Worm (Caenorhabditis elegans) whole organism, L4/young adult: ENCODE measurements around the gene mrps-9.

Experiments used
- W03F9.2 ChIP-seq: fragments of 150-350 bp; optimal IDR thresholded peaks from 2 replicates; lab custom pipeline; 2014; ENCODE audit warnings: missing biosample characterization, missing genetic modification characterization
- dao-5 ChIP-seq: sonication (generic microtip); optimal IDR thresholded peaks from 2 replicates; lab custom pipeline; 2016; ENCODE audit warnings: missing genotype, missing genetic modification characterization, moderate library complexity, missing compliant biosample characterization
- him-1 ChIP-seq: sonication (generic microtip); optimal IDR thresholded peaks from 2 replicates; lab custom pipeline; 2016; ENCODE audit warnings: missing genotype, missing genetic modification reagents, missing genetic modification characterization, missing compliant biosample characterization

The mrps-9 gene

DNA sequence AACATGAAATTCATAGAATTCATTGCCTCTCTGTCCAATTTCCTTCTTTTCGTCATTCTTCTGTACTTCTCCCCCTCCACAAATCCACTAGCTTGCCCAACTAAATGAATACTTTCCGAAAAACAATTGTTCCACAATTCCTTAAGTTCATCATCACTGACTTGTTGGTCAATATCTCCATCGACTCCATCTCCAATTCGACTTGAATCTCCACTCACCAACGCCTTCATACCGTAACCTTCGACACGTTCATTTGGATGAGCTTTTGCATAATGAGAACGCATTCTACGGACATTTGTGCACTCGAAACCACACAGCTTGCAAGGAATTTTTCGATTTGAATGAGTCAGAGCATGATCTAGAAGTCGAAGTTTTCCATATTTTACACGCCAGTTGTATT is 24.9 kb upstream of the mrps-9 start:
- TF ChIP-seq W03F9.2 (tag; lab: Kevin White, UChicago) (no peak), dao-5 (tag; lab: Kevin White, UChicago) (no peak), him-1 (no peak)

DNA sequence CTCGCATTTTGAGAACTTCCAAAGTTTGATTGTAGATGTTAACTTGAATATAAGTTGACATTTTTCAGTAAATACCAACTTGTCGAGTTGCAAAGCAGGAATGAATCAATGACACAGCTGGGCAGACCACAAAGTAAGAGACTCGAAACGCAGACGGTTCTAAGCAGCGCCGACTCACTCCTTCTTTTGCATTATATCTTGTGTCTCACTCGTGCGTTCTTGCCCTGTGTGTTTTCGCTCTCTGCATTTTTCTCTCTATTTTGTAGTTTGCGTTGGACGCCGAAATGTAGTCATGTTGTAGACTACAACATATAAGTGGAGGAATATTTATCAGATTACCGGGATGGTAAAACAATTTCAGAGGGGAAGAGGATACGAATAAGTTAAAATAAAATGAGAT is 23.1 kb upstream of the mrps-9 start, which contains the start of gene C02F5.12:
Gene C02F5.12 (minus strand): TSS at position 221 of the 400 bp plus-strand sequence.
- TF ChIP-seq W03F9.2 (tag; lab: Kevin White, UChicago), result no peak
- no peak for TF ChIP-seq him-1
- TF ChIP-seq dao-5 (tag; lab: Kevin White, UChicago), result no peak

DNA sequence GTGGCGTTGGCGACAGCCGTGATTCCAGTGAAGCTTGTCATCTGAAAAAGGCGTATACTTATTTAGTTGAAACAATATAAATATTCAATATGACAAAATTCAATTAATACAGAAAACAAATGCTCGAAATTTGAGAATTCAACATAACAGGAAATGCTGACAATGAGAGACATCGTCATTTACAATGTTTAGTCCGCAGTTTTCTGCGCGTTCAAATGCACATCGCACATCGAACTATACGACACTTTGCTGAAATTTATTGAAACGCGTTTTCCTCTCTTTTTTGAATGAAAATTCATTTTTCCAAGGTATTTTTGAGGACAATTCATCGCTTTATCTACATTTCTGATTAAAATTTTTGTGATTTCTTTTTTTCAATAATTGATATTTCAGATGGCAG is 21.8 kb upstream of the mrps-9 start, which contains the start of the genes pbs-6 and cids-1:
Gene pbs-6 (minus strand): TSS at position 41 of the 400 bp plus-strand sequence.
Gene cids-1 (plus strand): TSS at position 394 of the 400 bp plus-strand sequence.
- TF ChIP-seq W03F9.2 (tag; lab: Kevin White, UChicago) (no peak), dao-5 (tag; lab: Kevin White, UChicago) (no peak), him-1 (no peak)

DNA sequence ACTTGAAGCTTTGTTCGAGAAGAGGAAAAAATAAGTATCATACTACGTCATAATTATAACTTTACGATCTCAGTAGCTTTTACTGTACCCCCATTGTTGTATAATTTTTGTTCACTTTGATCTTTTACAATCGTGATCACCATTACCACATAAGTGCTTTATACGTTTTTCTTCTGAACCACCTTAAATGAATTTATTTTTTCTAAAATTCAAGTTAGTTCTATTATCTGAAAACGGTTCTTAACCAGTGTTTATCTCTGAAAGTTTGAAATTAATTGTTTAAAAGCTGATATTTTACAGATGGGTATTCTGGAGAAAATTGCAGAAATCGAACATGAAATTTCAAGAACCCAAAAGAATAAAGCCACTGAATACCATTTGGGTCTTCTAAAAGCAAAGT is 20.3 kb upstream of the mrps-9 start, which contains the start of gene C02F5.3:
Gene C02F5.3 (plus strand): TSS at position 301 of the 400 bp plus-strand sequence.
- TF ChIP-seq him-1 (no peak), dao-5 (tag; lab: Kevin White, UChicago) (no peak), W03F9.2 (tag; lab: Kevin White, UChicago) (no peak)

DNA sequence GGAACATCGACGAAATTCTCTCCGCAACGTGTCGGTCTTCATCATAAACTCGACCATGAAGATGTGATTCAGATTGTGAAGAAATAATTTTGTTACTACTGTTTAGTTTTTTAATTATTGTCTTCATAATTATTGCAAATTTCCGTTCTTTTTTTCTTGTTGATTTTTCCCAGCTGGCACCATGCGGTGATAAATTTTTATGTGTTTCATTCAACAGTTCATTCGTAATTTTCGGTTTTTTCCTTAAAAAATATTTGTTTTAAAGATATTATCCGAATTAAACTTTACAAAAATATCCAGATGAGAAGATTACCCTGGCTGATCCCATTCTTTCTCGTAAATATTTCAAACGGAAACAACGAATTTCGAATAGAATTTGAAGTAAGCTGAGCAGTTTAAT is 18.8 kb upstream of the mrps-9 start, which contains the start of gene C02F5.13:
Gene C02F5.13 (plus strand): TSS at position 301 of the 400 bp plus-strand sequence.
- no peak for TF ChIP-seq him-1
- no peak for TF ChIP-seq dao-5 (tag; lab: Kevin White, UChicago)
- TF ChIP-seq W03F9.2 (tag; lab: Kevin White, UChicago), result no peak

DNA sequence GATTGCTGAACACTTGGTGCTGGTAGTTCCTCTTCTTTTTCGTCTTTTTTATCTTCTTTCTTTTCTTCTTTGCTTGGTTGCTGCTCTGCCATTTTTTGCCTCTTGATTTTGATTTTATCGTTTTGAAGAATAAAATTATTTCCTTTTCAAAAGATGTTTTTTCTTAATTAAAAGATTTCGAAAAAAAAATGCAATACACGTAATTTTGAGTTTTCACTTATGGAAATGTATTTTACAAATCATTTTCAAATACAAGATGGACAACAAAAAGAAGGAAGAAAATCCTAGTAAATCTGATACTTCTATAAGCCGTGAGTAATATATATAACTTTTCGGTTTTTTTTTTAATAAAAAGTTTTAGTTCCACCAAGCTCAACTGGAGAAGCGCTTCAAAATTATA is 16.5 kb upstream of the mrps-9 start, which contains the start of the genes C02F5.10 and C02F5.2:
Gene C02F5.10 (minus strand): TSS at position 101 of the 400 bp plus-strand sequence.
Gene C02F5.2 (plus strand): TSS at position 239 of the 400 bp plus-strand sequence.
- TF ChIP-seq him-1, result no peak
- no peak for TF ChIP-seq W03F9.2 (tag; lab: Kevin White, UChicago)
- no peak for TF ChIP-seq dao-5 (tag; lab: Kevin White, UChicago)

DNA sequence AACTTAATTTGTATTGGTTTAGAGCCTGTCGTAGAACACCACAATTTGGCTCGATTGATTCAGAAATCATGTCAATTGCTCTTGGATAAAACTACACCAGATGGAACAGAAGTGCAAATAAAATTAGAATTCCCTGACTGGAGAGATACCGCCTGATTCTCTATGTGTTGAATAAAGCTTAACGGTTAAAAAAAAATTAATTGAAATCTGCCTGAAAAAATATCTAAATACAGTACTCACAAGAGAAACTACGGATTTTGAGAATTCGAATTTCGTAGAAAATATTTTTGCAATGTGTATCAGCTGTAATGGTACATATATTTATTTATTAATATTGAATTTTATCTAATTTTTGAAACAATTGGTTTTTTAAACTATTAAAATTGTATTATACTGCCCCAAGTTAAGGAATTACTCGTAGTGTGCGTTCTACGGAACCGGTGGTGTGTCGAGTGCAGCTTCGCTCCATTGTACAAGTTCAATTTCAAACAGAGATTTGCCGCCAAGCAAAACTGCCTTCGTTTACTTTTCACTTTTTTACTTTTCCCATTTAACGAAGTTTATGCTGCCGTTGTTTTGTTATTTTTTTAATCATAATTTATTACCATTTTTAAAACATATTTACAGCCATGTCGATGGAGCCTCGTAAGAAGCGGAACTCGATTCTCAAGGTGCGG is 15.7 kb upstream of the mrps-9 start, which contains the start of gene knl-1:
Gene knl-1 (plus strand): TSS at position 626 of the 677 bp plus-strand sequence.
- TF ChIP-seq him-1 (no peak), dao-5 (tag; lab: Kevin White, UChicago) (no peak), W03F9.2 (tag; lab: Kevin White, UChicago) (peak; percentile 50)

DNA sequence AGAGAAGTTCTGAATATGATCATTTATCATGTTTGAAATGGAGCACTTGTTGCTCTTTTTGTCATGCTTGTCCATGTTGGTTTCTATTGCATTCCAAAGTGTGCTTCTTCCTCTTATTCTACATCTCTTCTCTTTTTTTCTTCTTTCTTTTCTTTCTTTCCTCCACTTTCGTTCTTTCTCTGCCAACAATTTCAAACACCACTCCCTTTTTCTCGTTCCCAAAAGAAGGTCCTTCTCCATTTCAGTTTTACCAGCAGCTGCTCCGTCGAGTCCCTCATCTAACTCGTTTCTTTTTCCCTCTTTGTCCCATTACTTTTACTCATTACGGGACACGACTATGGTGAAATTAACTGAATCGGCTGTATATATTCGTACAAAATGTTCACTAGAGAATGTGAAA is 10.9 kb upstream of the mrps-9 start, which contains the start of gene F09G8.5:
Gene F09G8.5 (plus strand): TSS at position 38 of the 400 bp plus-strand sequence.
- TF ChIP-seq him-1 (no peak), dao-5 (tag; lab: Kevin White, UChicago) (no peak), W03F9.2 (tag; lab: Kevin White, UChicago) (no peak)

DNA sequence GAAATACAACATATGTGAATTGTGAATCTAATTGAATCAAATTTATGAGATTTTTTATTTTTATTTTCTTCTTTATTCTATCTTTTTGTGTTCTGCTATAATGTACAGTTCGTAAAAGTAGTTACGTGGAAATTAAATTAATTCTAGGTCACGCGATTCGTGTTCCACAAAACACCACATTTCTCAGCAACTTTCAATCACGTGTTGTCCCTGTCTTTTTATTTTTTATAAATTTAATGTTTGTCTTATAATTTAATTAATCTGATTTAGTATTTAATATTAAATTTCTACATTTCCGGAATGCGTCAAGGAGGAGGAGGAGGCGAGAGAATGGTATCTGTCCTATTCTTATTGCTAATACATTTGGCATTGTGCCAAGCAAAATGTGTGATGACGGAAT is 7.8 kb upstream of the mrps-9 start, which contains the start of gene ncr-2:
Gene ncr-2 (plus strand): TSS at position 301 of the 400 bp plus-strand sequence.
- TF ChIP-seq him-1 (no peak), W03F9.2 (tag; lab: Kevin White, UChicago) (no peak), dao-5 (tag; lab: Kevin White, UChicago) (no peak)

DNA sequence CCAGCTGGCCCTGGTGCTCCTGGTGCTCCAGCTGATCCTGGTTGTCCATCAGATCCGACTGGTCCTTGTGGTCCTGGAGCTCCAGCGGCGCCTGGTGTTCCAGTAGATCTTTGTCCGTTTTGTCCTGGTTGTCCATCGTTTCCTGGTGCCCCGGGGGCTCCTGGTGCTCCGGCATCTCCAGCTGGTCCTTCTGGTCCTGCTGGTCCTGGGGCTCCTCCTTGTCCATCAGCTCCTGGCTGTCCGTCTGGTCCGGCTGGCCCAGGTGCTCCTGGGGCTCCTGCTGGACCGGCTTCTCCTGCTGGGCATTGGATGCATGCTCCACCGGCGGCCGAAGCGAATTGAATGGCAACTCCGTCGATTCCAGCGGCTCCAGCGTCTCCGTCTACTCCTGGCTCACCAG is 3.3 kb upstream of the mrps-9 start:
- TF ChIP-seq him-1, result no peak
- no peak for TF ChIP-seq dao-5 (tag; lab: Kevin White, UChicago)
- TF ChIP-seq W03F9.2 (tag; lab: Kevin White, UChicago), result no peak

DNA sequence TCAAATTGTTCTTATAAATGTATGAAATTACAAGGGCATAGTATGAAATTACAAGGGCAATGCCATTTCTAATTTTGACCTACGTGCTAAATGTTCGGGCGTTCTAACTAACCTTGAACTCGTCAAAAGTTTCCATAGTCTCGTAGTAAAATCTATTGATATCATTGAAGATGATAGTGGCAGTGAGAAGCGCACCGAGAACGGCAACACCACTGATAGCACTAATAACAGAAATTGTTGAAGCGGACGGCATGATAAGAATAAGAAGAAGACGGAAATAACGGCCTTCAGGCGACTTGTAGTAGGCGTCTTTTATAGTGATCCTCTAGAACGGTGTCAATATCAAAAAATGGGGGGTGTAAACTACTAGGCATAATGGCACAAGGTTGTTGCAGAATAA is 2.5 kb upstream of the mrps-9 start, which contains the start of gene col-91:
Gene col-91 (minus strand): TSS at position 288 of the 400 bp plus-strand sequence.
- no peak for TF ChIP-seq dao-5 (tag; lab: Kevin White, UChicago)
- no peak for TF ChIP-seq W03F9.2 (tag; lab: Kevin White, UChicago)
- no peak for TF ChIP-seq him-1

DNA sequence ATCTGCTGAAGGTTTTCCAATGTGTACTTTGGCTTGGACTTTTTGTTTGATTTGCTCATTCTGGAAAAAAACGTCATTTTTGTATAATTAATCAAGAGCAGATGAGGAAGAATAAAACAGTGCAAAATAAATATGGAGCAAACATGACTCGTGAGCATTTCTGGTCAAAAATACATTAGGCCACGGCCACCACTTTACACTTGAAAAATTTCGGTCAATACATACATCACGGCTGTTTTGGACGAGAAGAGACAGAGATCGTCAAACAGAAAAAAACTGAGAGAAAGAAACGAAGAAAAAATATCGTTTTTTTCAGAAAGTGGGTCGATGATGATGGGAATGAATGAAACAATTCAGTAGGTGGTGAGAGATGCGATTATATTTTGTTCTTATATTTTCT is 2.4 kb downstream of the mrps-9 start, which contains the start of the genes F09G8.7 and crn-7:
Gene F09G8.7 (minus strand): TSS at position 60 of the 400 bp plus-strand sequence.
Gene crn-7 (plus strand): TSS at position 236 of the 400 bp plus-strand sequence.
- TF ChIP-seq W03F9.2 (tag; lab: Kevin White, UChicago), result no peak

DNA sequence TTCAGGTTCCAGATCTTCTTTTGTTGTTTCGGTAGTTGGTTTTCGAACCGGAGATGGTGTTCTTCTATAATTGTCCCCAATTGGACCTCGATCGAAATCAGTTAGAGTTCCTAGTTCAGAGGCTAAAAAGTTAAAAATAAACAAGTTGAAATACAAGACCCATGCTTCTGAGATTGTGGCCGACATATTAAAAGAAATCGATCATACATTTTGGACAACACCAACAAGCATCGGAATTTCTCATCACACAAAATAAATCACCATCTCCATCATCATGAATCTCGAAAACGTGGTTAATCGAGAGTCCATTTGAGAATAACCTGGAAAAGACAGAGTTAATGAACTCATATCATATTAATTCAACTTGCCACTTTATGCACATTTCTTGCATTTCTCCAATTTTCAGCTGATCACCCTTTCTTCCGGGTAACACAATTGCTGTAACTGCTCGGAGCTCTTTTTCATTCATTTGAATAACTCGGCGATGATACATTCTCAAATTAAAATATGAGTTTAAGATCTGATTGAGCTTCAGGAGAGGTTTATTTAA is 5.9 kb downstream of the mrps-9 start, which contains the start of the genes mps-4 and F09G8.10:
Gene mps-4 (minus strand): TSS at position 101 of the 550 bp plus-strand sequence.
Gene F09G8.10 (minus strand): TSS at position 500 of the 550 bp plus-strand sequence.
- no peak for TF ChIP-seq W03F9.2 (tag; lab: Kevin White, UChicago)
- no peak for TF ChIP-seq him-1
- TF ChIP-seq dao-5 (tag; lab: Kevin White, UChicago), result no peak
